Worm (Caenorhabditis elegans) whole organism, young adult: ENCODE results near the gene F21D9.1.

Source experiments
- C17E4.6 ChIP-seq: fragments of 200-800 bp; sonication (Bioruptor generic); IDR thresholded peaks from 2 replicates; pipeline ENCODE4 v1.3.6; 2022; ENCODE audit warnings: missing genetic modification reagents, missing genetic modification characterization, missing compliant biosample characterization
- F49E8.2 ChIP-seq: sonication (generic microtip); optimal IDR thresholded peaks from 3 replicates; lab custom pipeline; 2017; ENCODE audit warnings: missing genetic modification characterization, mild to moderate bottlenecking, missing compliant biosample characterization, antibody characterized with exemption, moderate library complexity; ENCODE audit not compliant: insufficient read depth
- F55B11.4 ChIP-seq: sonication (generic microtip); optimal IDR thresholded peaks from 2 replicates; lab custom pipeline; 2016; ENCODE audit warnings: missing compliant biosample characterization, missing genetic modification characterization, borderline replicate concordance; ENCODE audit not compliant: insufficient read depth
- ama-1 ChIP-seq, 3 experiments: fragments of 150-350 bp in 1 of 3; sonication (generic microtip) in 2 of 3; optimal IDR thresholded peaks; 2 replicates each; lab custom pipeline; 2014 to 2018; ENCODE audit warnings: missing biosample characterization in 2 of 3, missing genetic modification characterization in 2 of 3, missing genetic modification reagents in 2 of 3
- aptf-2 ChIP-seq: fragments of 200-800 bp; sonication (Bioruptor generic); conservative IDR thresholded peaks from 2 replicates; pipeline ENCODE4 v1.3.6; 2022; ENCODE audit warnings: missing genetic modification reagents, missing genetic modification characterization, missing compliant biosample characterization
- egl-18 ChIP-seq: fragments of 200-800 bp; sonication (Bioruptor generic); IDR thresholded peaks from 2 replicates; pipeline ENCODE4 v1.3.6; 2022; ENCODE audit warnings: missing genetic modification reagents, missing genetic modification characterization, missing compliant biosample characterization
- lag-1 ChIP-seq: fragments of 200-800 bp; sonication (Bioruptor generic); IDR thresholded peaks from 2 replicates; pipeline ENCODE4 v1.3.6; 2022; ENCODE audit warnings: missing genetic modification reagents, missing genetic modification characterization, missing compliant biosample characterization
- lin-26 ChIP-seq: fragments of 200-800 bp; sonication (Bioruptor generic); IDR thresholded peaks from 2 replicates; pipeline ENCODE4 v1.3.6; 2022; ENCODE audit warnings: missing genetic modification reagents, missing genetic modification characterization, missing compliant biosample characterization
- lin-35 ChIP-seq, 3 experiments: fragments of 150-350 bp in 2 of 3; sonication (generic microtip) in 1 of 3; optimal IDR thresholded peaks; 2 replicates each; lab custom pipeline; 2014 to 2018; ENCODE audit warnings: missing biosample characterization in 3 of 3, missing genetic modification characterization in 3 of 3, missing genetic modification reagents in 3 of 3
- mel-28 ChIP-seq: sonication (generic microtip); optimal IDR thresholded peaks from 2 replicates; lab custom pipeline; 2016; ENCODE audit warnings: borderline replicate concordance, mild to moderate bottlenecking, missing genetic modification characterization, missing compliant biosample characterization
- mes-4 ChIP-seq: sonication (generic microtip); optimal IDR thresholded peaks from 2 replicates; lab custom pipeline; 2016; ENCODE audit warnings: missing genotype, missing genetic modification characterization, missing compliant biosample characterization
- sptf-2 ChIP-seq: fragments of 200-800 bp; sonication (Bioruptor generic); optimal IDR thresholded peaks from 2 replicates; lab custom pipeline; 2018; ENCODE audit warnings: mild to moderate bottlenecking, missing genetic modification characterization, missing compliant biosample characterization
- tbp1 ChIP-seq: fragments of 200-800 bp; sonication (Bioruptor generic); optimal IDR thresholded peaks from 2 replicates; lab custom pipeline; 2018; ENCODE audit warnings: mild to moderate bottlenecking, missing genetic modification characterization, missing compliant biosample characterization

DNA sequence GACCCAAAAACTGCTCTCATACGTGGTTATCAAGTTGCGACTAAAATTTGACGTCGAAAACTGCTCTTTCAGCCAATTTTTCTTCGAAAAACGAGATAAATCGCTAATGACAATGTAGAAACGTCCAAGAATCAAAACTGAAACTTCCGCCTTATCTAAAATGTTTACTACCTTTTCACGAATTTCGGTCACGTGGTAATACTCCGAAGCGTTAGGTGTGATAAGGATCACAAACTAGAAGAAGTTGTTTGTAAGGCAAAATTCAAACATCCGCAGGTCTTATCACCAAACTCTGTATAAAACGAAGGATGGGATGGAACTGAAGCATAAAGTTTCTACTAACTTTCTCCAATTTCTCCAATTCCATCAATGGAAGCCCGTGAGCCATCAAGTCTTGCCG, 33.8 kb upstream of the F21D9.1 start, which contains the start of gene sqst-3:
- TF ChIP-seq F55B11.4 (no peak), mel-28 (tag; lab: Kevin White, UChicago) (no peak), lag-1 (GFP tag; lab: Robert Waterston, UW) (no peak), lin-35 (GFP tag; optimal IDR thresholded peaks at IDR 0.05; lab: Kevin White, UChicago) (no peak), aptf-2 (GFP tag; lab: Robert Waterston, UW) (no peak), tbp1 (no peak), lin-26 (no peak), ama-1 (optimal IDR thresholded peaks at IDR 0.05; lab: Kevin White, UChicago) (no peak), ama-1 (GFP tag; optimal IDR thresholded peaks at IDR 0.05; lab: Kevin White, UChicago) (no peak), egl-18 (GFP tag; lab: Robert Waterston, UW) (no peak), C17E4.6 (GFP tag; lab: Robert Waterston, UW) (no peak), F49E8.2 (tag; lab: Kevin White, UChicago) (no peak), mes-4 (tag; lab: Kevin White, UChicago) (no peak), sptf-2 (no peak)
